Worm (Caenorhabditis elegans) whole organism, L4 larva: ENCODE measurements around the gene T05H4.4.
A peak's percentile ranks its signal among the peaks of the same experiment; 100 is the strongest.

ENCODE experiments used
- T20F7.1 ChIP-seq: fragments of 200-800 bp; sonication (Bioruptor generic); optimal IDR thresholded peaks from 2 replicates; lab custom pipeline; 2018; ENCODE audit warnings: mild to moderate bottlenecking, missing genetic modification characterization, missing compliant biosample characterization
- Y105C5A.15 ChIP-seq: fragments of 200-800 bp; sonication (Bioruptor generic); IDR thresholded peaks from 2 replicates; pipeline ENCODE4 v1.3.6; 2022; ENCODE audit warnings: missing genetic modification characterization, missing compliant biosample characterization
- ZK337.2 ChIP-seq: fragments of 200-800 bp; sonication (Bioruptor generic); IDR thresholded peaks from 2 replicates; pipeline ENCODE4 v1.3.6; 2022; ENCODE audit warnings: missing genetic modification reagents, missing genetic modification characterization, missing compliant biosample characterization
- ZK546.5 ChIP-seq, 2 experiments: sonication (generic microtip); optimal IDR thresholded peaks; 2 replicates each; lab custom pipeline; 2017; ENCODE audit warnings: missing biosample characterization in 2 of 2, missing genetic modification characterization in 2 of 2
- aha-1 ChIP-seq: fragments of 150-350 bp; peaks from one replicate; lab custom pipeline; 2014; ENCODE audit warnings: missing biosample characterization, missing genetic modification characterization
- arid-1 ChIP-seq: fragments of 200-800 bp; sonication (Bioruptor generic); conservative IDR thresholded peaks from 2 replicates; pipeline ENCODE4 v1.3.6; 2022; ENCODE audit warnings: missing genetic modification reagents, missing genetic modification characterization, missing compliant biosample characterization
- ceh-20 ChIP-seq: fragments of 200-800 bp; sonication (Bioruptor generic); IDR thresholded peaks from 2 replicates; pipeline ENCODE4 v1.3.6; 2022; ENCODE audit warnings: missing genetic modification reagents, missing genetic modification characterization, missing compliant biosample characterization
- ceh-44 ChIP-seq: fragments of 200-800 bp; sonication (Bioruptor generic); IDR thresholded peaks from 2 replicates; pipeline ENCODE4 v1.3.6; 2022; ENCODE audit warnings: missing genetic modification reagents, missing genetic modification characterization, missing compliant biosample characterization
- ceh-82 ChIP-seq: sonication (generic microtip); optimal IDR thresholded peaks from 2 replicates; lab custom pipeline; 2017; ENCODE audit warnings: missing biosample characterization, missing genetic modification characterization
- ctbp-1 ChIP-seq: fragments of 200-800 bp; sonication (Bioruptor generic); IDR thresholded peaks from 2 replicates; pipeline ENCODE4 v1.3.6; 2022; ENCODE audit warnings: missing genetic modification reagents, missing genetic modification characterization, missing compliant biosample characterization
- daf-16 ChIP-seq, 3 experiments: sonication (generic microtip); optimal IDR thresholded peaks; 2 replicates each; lab custom pipeline; 2016 to 2017; ENCODE audit warnings: missing genetic modification characterization in 3 of 3, missing genetic modification reagents in 3 of 3, mild to moderate bottlenecking in 2 of 3, missing compliant biosample characterization in 2 of 3, missing biosample characterization in 1 of 3, moderate library complexity in 1 of 3
- dmd-6 ChIP-seq: fragments of 200-800 bp; sonication (Bioruptor generic); IDR thresholded peaks from 2 replicates; pipeline ENCODE4 v1.3.6; 2022; ENCODE audit warnings: missing genetic modification reagents, missing genetic modification characterization, missing compliant biosample characterization
- dmd-8 ChIP-seq: fragments of 200-800 bp; sonication (Bioruptor generic); IDR thresholded peaks from 2 replicates; pipeline ENCODE4 v1.3.6; 2022; ENCODE audit warnings: missing genetic modification characterization, missing compliant biosample characterization
- dpl-1 ChIP-seq: fragments of 150-350 bp; optimal IDR thresholded peaks from 2 replicates; lab custom pipeline; 2014; ENCODE audit warnings: missing biosample characterization, missing genetic modification reagents, missing genetic modification characterization
- dve-1 ChIP-seq: sonication (generic microtip); optimal IDR thresholded peaks from 2 replicates; lab custom pipeline; 2017; ENCODE audit warnings: antibody characterized with exemption, mild to moderate bottlenecking, missing genetic modification characterization, missing compliant biosample characterization; ENCODE audit not compliant: insufficient read depth
- egl-43 ChIP-seq: fragments of 200-800 bp; sonication (Bioruptor generic); IDR thresholded peaks from 2 replicates; pipeline ENCODE4 v1.3.6; 2022; ENCODE audit warnings: missing genetic modification reagents, missing genetic modification characterization, missing compliant biosample characterization
- fkh-10 ChIP-seq: fragments of 150-350 bp; optimal IDR thresholded peaks from 2 replicates; lab custom pipeline; 2014; ENCODE audit warnings: missing biosample characterization, missing genetic modification reagents, missing genetic modification characterization
- fos-1 ChIP-seq: fragments of 150-350 bp; optimal IDR thresholded peaks from 2 replicates; lab custom pipeline; 2014; ENCODE audit warnings: missing biosample characterization, missing genetic modification characterization
- gei-8 ChIP-seq: fragments of 200-800 bp; sonication (Bioruptor generic); optimal IDR thresholded peaks from 2 replicates; lab custom pipeline; 2018; ENCODE audit warnings: mild to moderate bottlenecking, missing genetic modification characterization, missing compliant biosample characterization
- hif-1 ChIP-seq, 2 experiments: sonication (generic microtip); optimal IDR thresholded peaks; 2 replicates each; lab custom pipeline; 2016 to 2017; ENCODE audit warnings: missing compliant biosample characterization in 2 of 2, missing genetic modification characterization in 2 of 2, missing genetic modification reagents in 2 of 2, missing genotype in 2 of 2, mild to moderate bottlenecking in 1 of 2
- hlh-11 ChIP-seq: fragments of 200-800 bp; sonication (Bioruptor generic); optimal IDR thresholded peaks from 2 replicates; lab custom pipeline; 2018; ENCODE audit warnings: mild to moderate bottlenecking, missing genetic modification characterization, missing compliant biosample characterization
- jun-1 ChIP-seq: fragments of 150-350 bp; optimal IDR thresholded peaks from 2 replicates; lab custom pipeline; 2014; ENCODE audit warnings: missing biosample characterization, missing genetic modification reagents, missing genetic modification characterization
- lim-7 ChIP-seq: fragments of 200-800 bp; sonication (Bioruptor generic); IDR thresholded peaks from 2 replicates; pipeline ENCODE4 v1.3.6; 2022; ENCODE audit warnings: missing genetic modification characterization, missing compliant biosample characterization
- lin-1 ChIP-seq: fragments of 200-800 bp; sonication (Bioruptor generic); IDR thresholded peaks from 2 replicates; pipeline ENCODE4 v1.3.6; 2022; ENCODE audit warnings: missing genetic modification reagents, missing genetic modification characterization, missing compliant biosample characterization
- lin-15B ChIP-seq: fragments of 150-350 bp; sonication (generic microtip); optimal IDR thresholded peaks from 3 replicates; lab custom pipeline; 2014; ENCODE audit warnings: missing biosample characterization, missing genetic modification characterization
- lin-29 ChIP-seq: fragments of 200-800 bp; sonication (Bioruptor generic); IDR thresholded peaks from 2 replicates; pipeline ENCODE4 v1.3.6; 2022; ENCODE audit warnings: missing genetic modification reagents, missing genetic modification characterization, missing compliant biosample characterization
- lin-38 ChIP-seq: fragments of 200-800 bp; sonication (Bioruptor generic); IDR thresholded peaks from 2 replicates; pipeline ENCODE4 v1.3.6; 2022; ENCODE audit warnings: missing genetic modification reagents, missing genetic modification characterization, missing compliant biosample characterization
- lsy-2 ChIP-seq, 2 experiments: fragments of 150-350 bp in 1 of 2; sonication (generic microtip) in 1 of 2; optimal IDR thresholded peaks; 2 replicates each; lab custom pipeline; 2014 to 2017; ENCODE audit warnings: missing biosample characterization in 2 of 2, missing genetic modification characterization in 2 of 2
- mdl-1 ChIP-seq, 2 experiments: fragments of 150-350 bp in 1 of 2; sonication (generic microtip) in 1 of 2; optimal IDR thresholded peaks; 2 replicates each; lab custom pipeline; 2014 to 2017; ENCODE audit warnings: missing biosample characterization in 2 of 2, missing genetic modification characterization in 2 of 2
- mdt-29 ChIP-seq: fragments of 200-800 bp; sonication (Bioruptor generic); IDR thresholded peaks from 2 replicates; pipeline ENCODE4 v1.3.6; 2022; ENCODE audit warnings: missing genetic modification reagents, missing genetic modification characterization, missing compliant biosample characterization
- mep-1 ChIP-seq: fragments of 150-350 bp; sonication (generic microtip); optimal IDR thresholded peaks from 3 replicates; lab custom pipeline; 2014; ENCODE audit warnings: missing biosample characterization, missing genetic modification characterization
- nhr-10 ChIP-seq: fragments of 150-350 bp; optimal IDR thresholded peaks from 2 replicates; lab custom pipeline; 2014; ENCODE audit warnings: missing biosample characterization, missing genetic modification characterization
- nhr-102 ChIP-seq: sonication (generic microtip); optimal IDR thresholded peaks from 2 replicates; lab custom pipeline; 2016; ENCODE audit warnings: mild to moderate bottlenecking, missing genetic modification characterization, moderate library complexity, missing compliant biosample characterization
- nhr-42 ChIP-seq: fragments of 200-800 bp; sonication (Bioruptor generic); IDR thresholded peaks from 2 replicates; pipeline ENCODE4 v1.3.6; 2022; ENCODE audit warnings: missing genetic modification characterization, missing compliant biosample characterization
- nhr-77 ChIP-seq: fragments of 150-350 bp; optimal IDR thresholded peaks from 2 replicates; lab custom pipeline; 2014; ENCODE audit warnings: missing biosample characterization, missing genetic modification characterization
- pha-4 ChIP-seq, 2 experiments: fragments of 150-350 bp in 1 of 2; fragments of 200-800 bp in 1 of 2; sonication (Bioruptor generic) in 1 of 2; IDR thresholded peaks in 1 of 2; optimal IDR thresholded peaks in 1 of 2; 2 replicates each; pipeline versions ENCODE4 v1.3.6 to Lab custom; 2014 to 2022; ENCODE audit warnings: missing genetic modification characterization in 2 of 2, missing genetic modification reagents in 2 of 2, missing biosample characterization in 1 of 2, missing compliant biosample characterization in 1 of 2
- php-3 ChIP-seq: fragments of 200-800 bp; sonication (Bioruptor generic); IDR thresholded peaks from 2 replicates; pipeline ENCODE4 v1.3.6; 2022; ENCODE audit warnings: missing genetic modification reagents, missing genetic modification characterization, missing compliant biosample characterization
- saeg-2 ChIP-seq: fragments of 200-800 bp; sonication (Bioruptor generic); IDR thresholded peaks from 2 replicates; pipeline ENCODE4 v1.3.6; 2022; ENCODE audit warnings: missing genetic modification reagents, missing genetic modification characterization, missing compliant biosample characterization
- sdz-12 ChIP-seq: fragments of 200-800 bp; sonication (Bioruptor generic); optimal IDR thresholded peaks from 2 replicates; lab custom pipeline; 2018; ENCODE audit warnings: mild to moderate bottlenecking, missing genetic modification characterization, missing compliant biosample characterization
- skn-1 ChIP-seq: fragments of 150-350 bp; optimal IDR thresholded peaks from 2 replicates; lab custom pipeline; 2014; ENCODE audit warnings: missing biosample characterization, missing genetic modification characterization
- snpc-1.2 ChIP-seq: fragments of 200-800 bp; sonication (Bioruptor generic); IDR thresholded peaks from 2 replicates; pipeline ENCODE4 v1.3.6; 2022; ENCODE audit warnings: missing genetic modification reagents, missing genetic modification characterization, missing compliant biosample characterization
- spr-3 ChIP-seq: fragments of 200-800 bp; sonication (Bioruptor generic); optimal IDR thresholded peaks from 2 replicates; lab custom pipeline; 2018; ENCODE audit warnings: mild to moderate bottlenecking, missing genetic modification characterization, missing compliant biosample characterization
- tra-1 ChIP-seq: fragments of 200-800 bp; sonication (Bioruptor generic); IDR thresholded peaks from 2 replicates; pipeline ENCODE4 v1.3.6; 2022; ENCODE audit warnings: missing genetic modification reagents, missing genetic modification characterization, missing compliant biosample characterization
- zfp-3 ChIP-seq: fragments of 200-800 bp; sonication (Bioruptor generic); conservative IDR thresholded peaks from 2 replicates; pipeline ENCODE4 v1.3.6; 2022; ENCODE audit warnings: missing genetic modification reagents, missing genetic modification characterization, missing compliant biosample characterization
- ztf-11 ChIP-seq: fragments of 150-350 bp; optimal IDR thresholded peaks from 2 replicates; lab custom pipeline; 2014; ENCODE audit warnings: missing biosample characterization, missing genetic modification characterization

T05H4.4 gene

DNA sequence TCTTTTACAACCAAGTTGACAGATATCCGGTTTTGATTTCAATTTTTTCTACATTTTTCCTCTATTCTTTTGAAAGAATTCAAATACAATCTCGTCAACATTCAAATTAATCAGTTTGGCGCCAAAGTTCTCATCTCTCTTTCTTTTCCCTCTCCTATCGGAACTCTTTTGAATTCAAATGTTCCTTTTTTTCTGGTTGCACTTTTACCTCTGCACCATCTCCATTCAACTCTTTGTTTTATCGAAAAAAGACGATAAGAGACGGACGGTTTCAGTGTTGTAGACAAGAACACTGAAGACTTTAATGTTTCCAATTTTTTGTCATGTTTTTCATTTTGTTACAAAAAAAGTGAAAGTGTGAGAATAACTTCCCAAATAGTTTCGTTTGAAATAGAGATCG, 37.3 kb downstream of the T05H4.4 start (continued):
- TF ChIP-seq ctbp-1 = no peak
- TF ChIP-seq spr-3 (GFP tag; lab: Kevin White, UChicago) = no peak
- TF ChIP-seq lim-7 (GFP tag; lab: Robert Waterston, UW) = no peak
- TF ChIP-seq dpl-1 = peak; percentile 36
- TF ChIP-seq fkh-10 (GFP tag; lab: Kevin White, UChicago) = no peak
- no peak for TF ChIP-seq zfp-3 (GFP tag; lab: Robert Waterston, UW)
- TF ChIP-seq lin-29 = no peak
- TF ChIP-seq skn-1 (tag; lab: Kevin White, UChicago) = no peak
- no peak for TF ChIP-seq dmd-8 (GFP tag; lab: Robert Waterston, UW)
- TF ChIP-seq, all 104 proteins: peak for 10

- TF ChIP-seq arid-1 (GFP tag; lab: Robert Waterston, UW) = no peak
- TF ChIP-seq aha-1 = peak; percentile 55
- no peak for TF ChIP-seq hif-1 (tag; optimal IDR thresholded peaks at IDR 0.05; lab: Kevin White, UChicago)
- TF ChIP-seq pha-4 (GFP tag; IDR thresholded peaks at IDR 0.05; lab: Robert Waterston, UW) = no peak
- TF ChIP-seq pha-4 (tag; optimal IDR thresholded peaks at IDR 0.05; lab: Kevin White, UChicago) = no peak
Observed at ce11 chrV:6485109-6485508, 46.4 kb downstream of the T05H4.4 start.

- no peak for TF ChIP-seq ztf-11 (tag; lab: Kevin White, UChicago)
- peak; percentile 27 for TF ChIP-seq nhr-102 (tag; lab: Kevin White, UChicago)
- peak in 1 of 2 experiments; percentile 8 for TF ChIP-seq lsy-2 (tag; optimal IDR thresholded peaks at IDR 0.05; lab: Kevin White, UChicago)
- TF ChIP-seq T20F7.1 (GFP tag; lab: Kevin White, UChicago) = peak; percentile 22
- TF ChIP-seq mep-1 (tag; lab: Kevin White, UChicago) = peak; percentile 31
- TF ChIP-seq lin-38 = peak; percentile 19; the same call in 1 of the 2 replicates
- peak; percentile 30; the same call in 1 of the 2 replicates for TF ChIP-seq lin-1 (GFP tag; lab: Robert Waterston, UW)
- peak; percentile 35; the same call in 1 of the 2 replicates for TF ChIP-seq dmd-6 (GFP tag; lab: Robert Waterston, UW)
- no peak for TF ChIP-seq nhr-42 (GFP tag; lab: Robert Waterston, UW)
- TF ChIP-seq pha-4 (GFP tag; IDR thresholded peaks at IDR 0.05; lab: Robert Waterston, UW) = peak; percentile 40; the same call in 1 of the 2 replicates
- TF ChIP-seq pha-4 (tag; optimal IDR thresholded peaks at IDR 0.05; lab: Kevin White, UChicago) = no peak
- peak; percentile 69 for TF ChIP-seq nhr-77
- peak; percentile 30 for TF ChIP-seq dve-1 (tag; lab: Kevin White, UChicago)
- TF ChIP-seq egl-43 (GFP tag; lab: Robert Waterston, UW) = no peak
- TF ChIP-seq ceh-20 (GFP tag; lab: Robert Waterston, UW) = no peak
- TF ChIP-seq zfp-3 (GFP tag; lab: Robert Waterston, UW) = peak; percentile 77
- no peak for TF ChIP-seq php-3
- TF ChIP-seq mdl-1 (tag; optimal IDR thresholded peaks at IDR 0.05; lab: Kevin White, UChicago) = no peak
- TF ChIP-seq gei-8 (GFP tag; lab: Kevin White, UChicago) = peak; percentile 21
- peak; percentile 53; the same call in 1 of the 2 replicates for TF ChIP-seq tra-1
- TF ChIP-seq hlh-11 (tag; lab: Kevin White, UChicago) = peak; percentile 14
- TF ChIP-seq daf-16 (GFP tag; optimal IDR thresholded peaks at IDR 0.05; lab: Kevin White, UChicago) = peak in 1 of 2 experiments; percentile 11
- TF ChIP-seq daf-16 (tag; optimal IDR thresholded peaks at IDR 0.05; lab: Kevin White, UChicago) = peak; percentile 34
- TF ChIP-seq lin-15B (tag; lab: Kevin White, UChicago) = peak; percentile 14
- TF ChIP-seq nhr-10 (tag; lab: Kevin White, UChicago) = peak; percentile 9
Observed at ce11 chrV:6487878-6488277, 49.2 kb downstream of the T05H4.4 start.

DNA sequence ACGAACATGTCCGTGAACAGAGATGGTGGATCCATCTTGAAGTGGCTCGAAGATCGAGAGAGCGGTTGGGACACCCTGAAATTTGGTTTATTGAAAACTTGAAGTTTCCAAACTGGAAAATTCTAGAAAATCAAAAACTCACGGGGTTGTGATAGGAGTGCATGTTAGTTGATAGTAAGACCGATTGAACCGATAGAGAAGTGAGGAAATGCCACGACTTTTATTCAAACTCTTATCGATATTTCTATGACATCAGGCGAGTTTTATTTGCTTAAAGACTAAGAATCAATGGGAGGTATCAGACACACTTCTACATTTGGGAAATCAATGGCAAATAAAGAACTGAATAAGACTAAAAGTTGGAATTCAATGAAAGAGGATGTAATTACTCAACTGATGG, 50.1 kb downstream of the T05H4.4 start, which contains the start of gene lec-10:
Gene lec-10, minus strand, starts transcription at position 272 of the 400 bp plus-strand sequence.
- TF ChIP-seq mdt-29 (GFP tag; lab: Robert Waterston, UW) (peak; percentile 57; the same call in 1 of the 2 replicates), lin-38 (no peak; the same call in 1 of the 2 replicates), saeg-2 (GFP tag; lab: Robert Waterston, UW) (no peak), snpc-1.2 (no peak), ceh-82 (tag; lab: Kevin White, UChicago) (no peak), ZK337.2 (no peak), sdz-12 (no peak), jun-1 (no peak), ctbp-1 (no peak), Y105C5A.15 (GFP tag; lab: Robert Waterston, UW) (no peak), ceh-44 (GFP tag; lab: Robert Waterston, UW) (no peak), arid-1 (GFP tag; lab: Robert Waterston, UW) (no peak), fos-1 (tag; lab: Kevin White, UChicago) (no peak), ZK546.5 (tag; optimal IDR thresholded peaks at IDR 0.05; lab: Kevin White, UChicago) (no peak), nhr-102 (tag; lab: Kevin White, UChicago) (no peak), T20F7.1 (GFP tag; lab: Kevin White, UChicago) (no peak)
